Fruit fly (Drosophila melanogaster): ENCODE results near the gene Uba4.

Gene Uba4

DNA sequence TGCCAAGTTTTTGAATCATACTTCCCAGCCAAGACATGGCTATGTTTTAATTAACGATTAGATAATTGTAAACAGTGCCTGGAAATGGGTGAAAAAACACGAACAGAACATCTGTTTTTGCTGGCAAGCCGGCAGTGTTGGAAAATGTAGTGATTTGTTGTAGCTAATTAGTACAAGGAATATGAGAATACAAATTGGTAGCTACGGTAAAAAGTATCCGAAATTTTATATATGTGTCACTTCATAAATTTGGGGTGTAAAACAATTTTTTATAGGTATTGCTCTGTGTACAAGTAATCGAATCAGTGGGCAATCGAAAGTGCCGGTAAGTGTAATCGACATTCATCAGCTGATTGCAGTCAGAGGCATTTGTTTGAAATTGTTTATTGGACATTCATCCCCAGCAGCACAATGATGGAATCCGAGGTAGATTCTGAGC lies at the start of gene Uba4, which contains the start of gene mRpL51:
Gene Uba4, plus strand, starts transcription at position 156 of the 439 bp plus-strand sequence.
Gene mRpL51, minus strand, starts transcription at position 125 of the 439 bp plus-strand sequence.
- no peak for TF ChIP-seq CTCF (optimal IDR thresholded peaks at IDR 0.05)
- no peak for TF ChIP-seq CG8478 (optimal IDR thresholded peaks at IDR 0.05)

DNA sequence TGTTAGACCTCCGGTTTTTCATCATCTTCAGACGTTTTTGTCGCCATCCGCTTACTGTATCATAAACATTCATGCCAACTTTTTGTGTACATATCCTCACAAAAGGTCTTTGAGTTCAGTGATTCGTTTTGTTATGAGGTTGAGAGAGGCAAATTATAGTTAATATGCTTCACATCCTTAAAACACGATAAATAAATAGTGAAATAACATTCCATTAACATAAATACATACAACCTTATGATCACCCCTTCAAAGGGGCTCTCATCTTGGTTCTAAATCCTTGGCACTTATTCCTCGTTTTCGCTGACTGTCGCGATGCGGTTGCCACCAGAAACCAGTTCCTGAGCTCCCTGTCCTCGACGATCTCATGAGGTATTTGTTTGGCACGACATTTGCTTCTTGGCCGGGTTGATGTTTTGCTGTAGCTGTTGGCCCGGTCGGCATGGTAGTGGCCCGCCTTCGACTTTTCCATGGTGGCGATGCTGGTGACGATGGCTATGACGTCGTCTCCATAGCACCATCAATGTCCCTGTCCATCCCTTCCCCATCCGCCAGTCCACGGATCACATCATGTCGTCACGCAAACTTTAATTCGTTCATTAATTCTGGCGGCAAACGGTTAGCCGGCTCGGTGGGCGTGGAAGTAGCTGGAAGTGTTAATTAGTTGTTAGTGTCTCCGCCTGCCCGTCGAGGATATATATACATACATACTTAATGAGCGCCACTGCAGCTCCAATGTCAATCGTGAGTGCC lies 48.1 kb upstream of the Uba4 start:
- no peak for TF ChIP-seq CG8478 (optimal IDR thresholded peaks at IDR 0.05)
- TF ChIP-seq CTCF (optimal IDR thresholded peaks at IDR 0.05) = no peak

DNA sequence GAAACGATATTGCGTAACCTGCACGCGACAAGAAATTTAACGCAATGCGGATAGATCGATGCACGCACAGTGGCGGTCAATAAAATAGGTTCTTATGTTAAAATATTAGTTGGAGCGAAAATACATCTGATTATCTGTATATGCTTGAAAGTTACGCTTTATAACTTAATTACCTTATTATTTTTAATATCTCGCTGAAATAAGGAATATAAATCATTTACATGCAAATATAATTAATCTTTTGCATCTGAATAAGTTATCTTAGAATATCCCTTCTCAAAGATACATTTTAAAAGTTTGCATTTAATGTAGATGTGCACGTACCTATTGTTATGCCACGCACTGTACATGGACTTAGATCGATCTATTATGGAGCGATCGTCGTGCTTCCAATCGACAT lies 45.5 kb upstream of the Uba4 start:
- no peak for TF ChIP-seq CG8478 (optimal IDR thresholded peaks at IDR 0.05)
- TF ChIP-seq CTCF (optimal IDR thresholded peaks at IDR 0.05) = no peak

DNA sequence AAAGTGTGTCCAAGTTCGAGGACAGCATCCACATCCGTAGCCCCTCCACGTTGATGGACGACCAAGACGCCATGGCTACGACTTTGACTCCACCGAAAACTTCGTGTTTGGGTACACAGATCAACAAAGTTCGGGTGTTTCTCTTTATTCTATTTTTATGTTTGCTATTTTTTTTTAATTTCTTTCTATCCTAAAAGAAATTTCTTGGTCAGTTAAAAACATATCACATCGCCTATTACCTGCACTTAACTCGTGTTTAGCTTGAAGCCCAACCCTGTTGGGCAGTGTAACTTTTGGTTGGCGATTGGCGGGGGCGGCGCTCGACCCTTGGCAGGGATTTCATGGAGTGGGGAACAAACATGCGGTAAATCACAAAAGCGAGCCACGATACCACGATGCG lies 43.8 kb upstream of the Uba4 start:
- TF ChIP-seq CTCF (optimal IDR thresholded peaks at IDR 0.05) = no peak

DNA sequence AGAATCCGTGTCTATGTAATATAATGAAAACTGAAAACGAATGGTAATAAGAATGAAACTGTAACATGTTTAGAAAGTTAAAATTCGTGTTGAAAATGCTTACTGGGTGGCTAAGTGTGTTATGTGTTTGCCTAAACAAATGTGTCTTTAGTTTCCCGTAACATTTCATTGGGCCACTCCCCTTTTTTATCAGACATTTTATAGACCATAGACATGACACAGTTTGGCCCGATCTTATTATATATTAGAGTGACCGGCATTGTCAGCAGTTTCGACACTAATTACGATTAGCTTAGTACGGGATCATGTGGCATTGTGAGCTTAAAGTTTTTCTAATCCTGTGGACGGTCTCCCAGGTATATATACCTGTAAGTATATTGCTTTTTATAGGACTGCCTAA lies 40.2 kb upstream of the Uba4 start, which contains the start of gene CheA29a:
Gene CheA29a, plus strand, starts transcription at position 301 of the 400 bp plus-strand sequence.
- no peak for TF ChIP-seq CTCF (optimal IDR thresholded peaks at IDR 0.05)
- TF ChIP-seq CG8478 (optimal IDR thresholded peaks at IDR 0.05) = no peak

DNA sequence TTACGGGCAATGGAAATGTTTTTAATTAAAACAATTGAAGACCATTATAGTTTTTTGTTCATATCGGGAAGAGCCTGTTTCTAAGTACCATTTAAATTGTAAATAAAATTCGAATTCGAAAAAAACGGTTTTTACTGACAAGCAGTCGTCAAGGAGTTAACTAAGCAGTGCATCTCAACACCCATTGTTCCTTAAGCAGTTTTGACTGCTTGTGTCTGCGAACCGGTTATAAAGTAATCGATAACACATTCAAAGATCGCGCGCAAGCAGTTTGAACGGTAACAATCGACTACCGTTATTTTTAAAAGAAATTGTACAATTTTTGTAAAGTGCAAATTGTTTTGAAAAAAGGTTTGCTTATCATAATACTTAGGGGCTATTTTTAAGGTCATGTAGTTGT lies 39.2 kb upstream of the Uba4 start:
- TF ChIP-seq CG8478 (optimal IDR thresholded peaks at IDR 0.05) = no peak
- peak in 1 of 2 experiments; percentile 64 for TF ChIP-seq CTCF (optimal IDR thresholded peaks at IDR 0.05)

DNA sequence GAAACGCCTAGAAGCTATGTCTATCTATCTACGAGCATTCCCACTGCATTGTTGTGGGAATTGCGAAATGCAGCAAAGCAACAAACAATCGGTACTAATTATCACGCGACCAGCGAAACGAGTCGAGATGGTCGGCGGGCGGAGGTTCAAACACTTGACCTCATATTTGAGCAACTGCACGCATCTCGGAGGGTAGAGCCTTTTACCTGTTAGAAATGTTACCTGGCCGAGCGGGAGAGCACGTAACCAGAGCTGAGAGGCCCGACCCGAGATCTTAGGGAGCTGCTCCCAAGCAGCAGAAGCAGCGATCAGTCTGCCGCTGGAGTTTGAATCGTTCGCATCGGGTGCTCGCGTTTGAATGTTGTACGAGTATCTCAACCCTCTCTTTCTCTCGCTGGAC lies 38.8 kb upstream of the Uba4 start:
- TF ChIP-seq CG8478 (optimal IDR thresholded peaks at IDR 0.05) (no peak), CTCF (optimal IDR thresholded peaks at IDR 0.05) (no peak)

DNA sequence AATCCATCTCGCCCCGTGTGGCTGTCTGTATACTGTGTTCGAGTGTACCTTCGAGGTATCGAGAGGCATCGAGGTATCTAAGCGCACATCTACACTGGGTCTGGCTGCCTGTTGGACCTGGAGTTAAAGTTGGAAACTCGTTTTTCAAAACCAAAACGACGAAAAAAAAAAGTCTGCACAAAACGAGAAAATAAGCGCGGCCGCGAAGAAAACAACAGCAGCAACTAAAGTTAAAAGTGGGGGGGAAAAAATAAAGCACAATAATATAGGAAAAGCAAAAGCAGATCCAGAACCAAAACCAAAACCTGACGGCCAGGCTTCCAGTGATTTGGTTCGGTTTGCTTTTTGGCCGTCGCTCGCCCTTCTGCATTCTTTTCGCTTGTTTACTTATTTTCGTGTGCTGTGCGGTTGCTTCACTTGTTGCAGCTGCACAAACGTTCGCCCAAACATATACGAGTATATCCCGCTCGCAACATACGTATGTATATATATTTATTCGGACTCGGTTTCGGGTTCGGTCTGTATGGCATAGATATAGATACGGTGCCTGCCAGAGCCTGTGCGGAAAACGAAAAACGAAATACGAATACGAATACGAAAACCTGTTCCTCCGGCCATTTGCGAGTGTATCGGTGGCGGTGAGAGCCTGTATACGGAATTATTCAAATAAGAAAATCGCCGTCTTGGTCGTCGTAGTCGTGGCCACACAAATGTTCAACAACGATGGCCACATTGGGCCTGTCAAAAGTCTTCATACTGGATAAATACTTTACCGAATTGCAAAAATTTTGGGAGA lies 38.1 kb upstream of the Uba4 start:
- TF ChIP-seq CTCF (optimal IDR thresholded peaks at IDR 0.05) (no peak), CG8478 (optimal IDR thresholded peaks at IDR 0.05) (no peak)

DNA sequence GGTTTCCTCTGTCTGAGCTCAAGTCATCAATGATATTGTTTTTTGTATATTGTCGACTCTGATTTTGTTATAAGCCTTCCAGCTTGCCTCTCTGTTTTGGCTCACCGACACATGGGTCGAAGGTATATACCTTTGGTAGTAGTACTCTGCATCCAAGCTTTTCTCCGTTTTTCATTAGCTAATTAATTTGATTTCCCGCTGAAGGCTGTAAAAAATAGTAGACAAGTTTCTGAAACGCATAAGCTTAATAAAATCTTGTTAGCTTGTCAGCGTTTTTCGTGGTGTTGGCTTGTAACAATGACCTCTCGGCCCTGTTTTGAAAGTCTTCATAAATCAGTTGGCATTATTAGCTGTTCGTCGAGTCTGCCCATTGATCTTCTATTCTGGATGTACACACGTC lies 36.4 kb upstream of the Uba4 start:
- no peak for TF ChIP-seq CG8478 (optimal IDR thresholded peaks at IDR 0.05)
- no peak for TF ChIP-seq CTCF (optimal IDR thresholded peaks at IDR 0.05)

DNA sequence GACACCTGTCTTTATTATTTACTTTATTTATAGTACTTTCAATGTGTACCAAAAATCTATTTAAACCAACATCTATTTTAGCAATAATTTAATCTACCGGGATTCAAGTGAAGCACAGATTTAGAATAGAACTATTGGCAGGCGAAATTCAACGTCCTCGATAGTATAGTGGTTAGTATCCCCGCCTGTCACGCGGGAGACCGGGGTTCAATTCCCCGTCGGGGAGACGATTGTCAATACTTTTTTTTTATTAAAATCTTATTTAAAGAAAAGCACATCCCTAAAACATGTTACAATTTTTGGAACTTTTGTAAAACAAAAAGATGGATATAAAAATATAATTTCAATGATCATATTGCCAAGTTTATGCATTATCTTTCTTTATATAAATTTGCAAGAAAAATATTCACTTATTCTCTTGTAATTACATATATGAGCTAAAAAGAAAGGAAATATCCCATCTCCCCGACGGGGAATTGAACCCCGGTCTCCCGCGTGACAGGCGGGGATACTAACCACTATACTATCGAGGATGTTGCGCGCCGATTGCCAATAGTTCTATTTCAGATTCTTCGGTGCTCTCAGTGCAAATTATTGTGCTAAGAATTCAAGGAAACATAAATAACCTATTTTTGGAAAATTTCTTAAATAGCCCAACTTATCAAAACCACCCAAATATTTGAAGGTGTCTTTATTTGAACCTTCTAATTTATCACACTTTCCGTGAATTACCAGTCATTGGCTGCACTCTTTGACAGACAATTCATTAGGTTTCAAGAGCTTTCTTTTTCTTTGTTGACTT lies 35.4 kb upstream of the Uba4 start, which contains the start of gene CG43796:
Gene CG43796, plus strand, starts transcription at position 752 of the 802 bp plus-strand sequence.
- TF ChIP-seq CTCF (optimal IDR thresholded peaks at IDR 0.05) = no peak
- no peak for TF ChIP-seq CG8478 (optimal IDR thresholded peaks at IDR 0.05)

DNA sequence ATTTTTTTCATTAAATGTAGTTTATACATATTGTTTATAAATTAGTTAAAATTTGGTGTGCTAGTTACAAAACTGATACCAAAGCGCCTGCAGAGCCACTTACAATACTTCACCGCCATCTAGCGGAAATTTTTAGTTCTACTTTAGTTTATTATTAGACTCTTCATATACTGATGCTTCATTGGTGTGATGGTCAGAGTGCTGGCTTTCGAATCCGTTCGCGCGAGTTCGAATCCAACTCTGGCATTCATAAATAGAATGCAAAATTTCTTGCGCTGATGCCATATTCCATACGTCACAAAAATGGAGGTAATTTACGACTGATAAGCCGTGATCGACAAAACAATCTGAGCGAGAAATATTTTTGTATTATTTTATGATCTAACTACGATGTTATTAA lies 31.6 kb upstream of the Uba4 start:
- TF ChIP-seq CG8478 (optimal IDR thresholded peaks at IDR 0.05) (no peak), CTCF (optimal IDR thresholded peaks at IDR 0.05) (peak; percentile 71 to 86)

DNA sequence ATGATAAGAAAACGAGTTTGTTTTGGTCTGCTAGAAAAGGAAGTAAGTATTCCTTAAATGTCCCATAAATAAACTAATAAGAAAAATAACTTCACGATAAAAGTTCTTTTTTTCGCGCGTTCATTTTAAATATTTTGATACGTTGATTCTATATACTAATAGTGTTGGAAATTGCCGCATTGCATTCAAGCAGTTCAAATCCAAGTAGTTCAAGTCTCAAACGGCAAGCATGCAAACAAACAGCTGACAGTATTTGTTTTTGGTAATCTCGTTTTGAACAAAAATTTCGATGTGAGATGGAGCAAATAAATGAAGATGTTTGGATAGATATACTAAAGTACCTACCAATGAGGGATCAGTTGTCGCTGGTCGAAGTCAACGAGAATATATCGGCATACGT lies 28.5 kb upstream of the Uba4 start, which contains the start of gene CG13088:
Gene CG13088, plus strand, starts transcription at position 247 of the 400 bp plus-strand sequence.
- TF ChIP-seq CTCF (optimal IDR thresholded peaks at IDR 0.05) = peak in 1 of 2 experiments; percentile 10
- TF ChIP-seq CG8478 (optimal IDR thresholded peaks at IDR 0.05) = no peak

DNA sequence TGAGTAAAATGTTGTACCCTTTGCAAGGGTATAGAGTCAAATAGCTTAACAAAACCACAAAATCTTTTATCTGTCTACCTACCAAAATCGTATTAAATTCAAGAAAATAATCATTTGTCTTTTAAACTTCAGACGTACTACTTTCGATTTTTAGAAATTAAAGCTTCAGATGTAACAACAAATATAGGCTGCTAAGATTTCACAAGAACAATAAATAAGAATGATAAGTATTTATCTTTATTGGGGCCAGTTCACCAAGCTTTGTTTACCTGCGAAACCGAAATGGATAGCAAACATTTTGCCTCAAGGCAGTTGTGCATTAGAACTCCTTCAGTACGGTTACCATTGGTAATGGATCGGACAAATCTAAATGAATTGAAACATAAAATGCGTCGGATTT lies 26.8 kb upstream of the Uba4 start, which contains the start of gene CG43400:
Gene CG43400, plus strand, starts transcription at position 301 of the 400 bp plus-strand sequence.
- TF ChIP-seq CTCF (optimal IDR thresholded peaks at IDR 0.05) (no peak), CG8478 (optimal IDR thresholded peaks at IDR 0.05) (no peak)

DNA sequence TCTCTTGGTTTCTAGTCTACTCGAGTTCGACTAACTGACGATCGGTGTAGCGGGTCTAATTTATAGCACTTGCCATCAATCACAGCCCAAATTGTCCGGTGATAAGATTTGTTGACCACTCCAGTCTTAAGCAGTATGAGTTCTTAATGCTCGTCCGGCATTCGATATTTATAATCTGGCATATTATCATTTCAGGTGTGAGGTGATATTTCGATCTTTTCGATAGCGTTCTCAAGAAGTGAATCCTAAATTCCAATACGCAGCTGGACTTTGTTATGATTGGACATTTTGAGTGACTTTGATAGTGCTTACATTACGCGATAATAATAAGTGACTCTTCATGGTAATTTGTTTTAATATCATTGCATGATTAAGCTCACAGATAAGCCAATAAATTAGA lies 20.9 kb upstream of the Uba4 start, which contains the start of gene Bace:
Gene Bace, minus strand, starts transcription at position 39 of the 400 bp plus-strand sequence.
- no peak for TF ChIP-seq CTCF (optimal IDR thresholded peaks at IDR 0.05)
- TF ChIP-seq CG8478 (optimal IDR thresholded peaks at IDR 0.05) = no peak

DNA sequence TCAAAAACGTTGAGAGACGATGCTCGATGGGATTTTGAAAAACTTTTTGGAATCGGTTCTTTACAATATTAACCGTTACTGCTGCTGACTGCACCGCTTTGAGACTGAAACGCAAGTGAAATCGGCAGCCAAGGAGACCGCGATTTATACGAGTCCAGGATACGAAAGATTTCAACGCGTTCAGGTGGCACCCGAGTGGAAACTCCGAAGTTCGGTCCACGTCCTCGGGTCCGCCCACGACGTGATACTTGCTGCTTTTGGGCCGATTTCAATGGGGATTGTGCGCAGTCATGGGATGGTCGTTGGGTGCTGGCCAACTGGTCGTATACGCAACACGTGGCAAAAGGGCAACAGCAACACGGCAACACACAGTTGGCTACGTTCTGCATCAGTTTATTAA lies 10.5 kb upstream of the Uba4 start, which contains the start of gene Dh31:
Gene Dh31, minus strand, starts transcription at position 117 of the 400 bp plus-strand sequence.
- no peak for TF ChIP-seq CG8478 (optimal IDR thresholded peaks at IDR 0.05)
- TF ChIP-seq CTCF (optimal IDR thresholded peaks at IDR 0.05) = no peak
